Fruit fly (Drosophila melanogaster): Measurements from ENCODE around the gene snz.
A peak's percentile ranks its signal among the peaks of the same experiment; 100 is the strongest.

The snz gene

DNA sequence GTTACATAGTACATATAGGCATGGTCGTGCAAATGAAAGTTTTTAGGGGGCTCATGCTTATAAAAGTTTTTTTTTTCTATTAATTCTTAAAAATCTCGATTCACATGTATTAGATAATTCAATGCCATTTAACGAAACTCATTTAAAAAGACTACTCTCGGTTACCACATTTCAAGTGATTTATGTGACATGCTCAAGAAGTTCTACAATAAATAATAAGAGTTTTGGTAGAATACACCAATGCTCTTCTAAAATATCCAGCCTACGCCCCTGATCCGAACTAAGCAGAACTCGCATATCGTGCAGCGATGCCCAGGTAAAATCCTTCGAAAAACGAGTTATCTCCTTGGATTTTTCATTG, 19.4 kb upstream of the snz start (continued):
- TF ChIP-seq CG3919 (GFP tag; optimal IDR thresholded peaks at IDR 0.05) (peak; percentile 59), Sox102F (GFP tag; optimal IDR thresholded peaks at IDR 0.05) (peak; percentile 41), Hr38 (GFP tag; optimal IDR thresholded peaks at IDR 0.05) (no peak), CG34406 (GFP tag; optimal IDR thresholded peaks at IDR 0.05) (peak; percentile 41), CG10631 (GFP tag; optimal IDR thresholded peaks at IDR 0.05) (peak; percentile 53), CG4318 (GFP tag; optimal IDR thresholded peaks at IDR 0.05) (no peak), vri (GFP tag; optimal IDR thresholded peaks at IDR 0.05) (peak; percentile 56), CG11294 (GFP tag; IDR thresholded peaks at IDR 0.05) (no peak), Ets96B (tag; optimal IDR thresholded peaks at IDR 0.05) (peak; percentile 44), CG3032 (tag; optimal IDR thresholded peaks at IDR 0.05) (peak; percentile 43), topi (GFP tag; optimal IDR thresholded peaks at IDR 0.05) (peak; percentile 74), dac (GFP tag; optimal IDR thresholded peaks at IDR 0.05) (peak; percentile 28), CG11762 (GFP tag; optimal IDR thresholded peaks at IDR 0.05; ENCODE audit: insufficient read depth) (peak; percentile 46), fd85E (GFP tag; optimal IDR thresholded peaks at IDR 0.05) (no peak), esn (GFP tag; optimal IDR thresholded peaks at IDR 0.05) (peak; percentile 73), CG8119 (GFP tag; IDR thresholded peaks at IDR 0.05) (peak; percentile 72), dsx (GFP tag; optimal IDR thresholded peaks at IDR 0.05; ENCODE audit: poor library complexity, severe bottlenecking) (no peak), CG8319 (GFP tag; optimal IDR thresholded peaks at IDR 0.05) (peak; percentile 15), CG6163 (GFP tag; IDR thresholded peaks at IDR 0.05) (0 out of 3 replicates have a peak, but pooled peaks have one; percentile 25)

DNA sequence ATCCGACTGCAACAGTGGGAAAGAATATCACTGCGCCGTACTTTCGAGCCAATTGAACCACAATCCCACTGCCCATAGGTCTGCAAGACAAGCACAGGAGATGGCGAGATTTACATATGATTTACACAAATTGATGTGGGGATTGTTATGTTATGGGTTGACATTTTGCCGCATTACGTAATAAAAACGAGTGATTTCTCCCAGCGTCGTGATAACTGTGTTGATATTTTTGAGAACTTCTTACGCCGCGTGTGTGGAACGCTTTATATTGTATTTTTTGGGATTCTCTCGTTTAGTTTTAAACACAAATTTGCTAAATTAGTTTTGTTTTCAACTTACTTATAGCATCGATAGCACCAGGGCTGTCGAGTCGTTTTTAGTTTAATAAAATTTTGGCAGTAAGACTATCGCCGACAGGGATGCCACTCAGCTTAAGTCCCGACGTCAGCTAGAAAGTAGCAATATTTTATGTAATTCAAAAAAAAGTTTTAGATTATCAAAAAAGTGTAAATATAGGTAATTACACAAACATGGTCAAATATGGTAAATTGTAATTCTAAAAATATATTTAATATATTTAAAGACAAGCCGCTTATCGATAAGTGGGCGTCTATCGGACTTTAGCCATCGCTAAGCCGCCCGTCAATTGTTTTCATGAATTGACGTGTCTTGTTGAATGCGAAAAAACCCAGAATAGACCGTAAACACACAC, 18.3 kb upstream of the snz start, which contains the start of the genes CG45089, ND-MNLL and p115:
Gene CG45089 (minus strand): TSS at position 388 of the 712 bp plus-strand sequence.
Gene ND-MNLL (minus strand): TSS at position 388 of the 712 bp plus-strand sequence.
Gene p115 (plus strand): TSS at position 621 of the 712 bp plus-strand sequence.
- TF ChIP-seq fd85E (GFP tag; optimal IDR thresholded peaks at IDR 0.05) = no peak
- TF ChIP-seq CG32006 (GFP tag; optimal IDR thresholded peaks at IDR 0.05) = peak; percentile 6
- TF ChIP-seq CG10669 (GFP tag; optimal IDR thresholded peaks at IDR 0.05) = peak; percentile 26
- peak; percentile 46 for TF ChIP-seq topi (GFP tag; optimal IDR thresholded peaks at IDR 0.05)
- TF ChIP-seq Smox (GFP tag; optimal IDR thresholded peaks at IDR 0.05) = peak; percentile 57
- TF ChIP-seq vri (GFP tag; optimal IDR thresholded peaks at IDR 0.05) = peak; percentile 70
- no peak for TF ChIP-seq CG11294 (GFP tag; IDR thresholded peaks at IDR 0.05)
- no peak for TF ChIP-seq CG8319 (GFP tag; optimal IDR thresholded peaks at IDR 0.05)
- TF ChIP-seq svp (GFP tag) = peak; percentile 65
- no peak for TF ChIP-seq Blimp-1 (GFP tag; optimal IDR thresholded peaks at IDR 0.05)
- peak; percentile 57 for TF ChIP-seq Eip93F (GFP tag; optimal IDR thresholded peaks at IDR 0.05)
- no peak for TF ChIP-seq fd59A (GFP tag; optimal IDR thresholded peaks at IDR 0.05)
- TF ChIP-seq dsx (GFP tag; optimal IDR thresholded peaks at IDR 0.05; ENCODE audit: poor library complexity, severe bottlenecking) = peak; percentile 24
- no peak for TF ChIP-seq net (GFP tag; optimal IDR thresholded peaks at IDR 0.05)
- peak; percentile 50 for TF ChIP-seq CG31627 (GFP tag; optimal IDR thresholded peaks at IDR 0.05)
- peak; percentile 48 for TF ChIP-seq Ets96B (tag; optimal IDR thresholded peaks at IDR 0.05)
- TF ChIP-seq OdsH (GFP tag; optimal IDR thresholded peaks at IDR 0.05) = peak; percentile 45
- TF ChIP-seq Eip78C (GFP tag) = peak; percentile 58
- peak; percentile 13 for TF ChIP-seq Ets21C (GFP tag; optimal IDR thresholded peaks at IDR 0.05)
- TF ChIP-seq CG6163 (GFP tag; IDR thresholded peaks at IDR 0.05) = peak; percentile 56; the same call in 2 of the 3 replicates
- peak; percentile 51 for TF ChIP-seq acj6 (GFP tag; optimal IDR thresholded peaks at IDR 0.05)
- peak; percentile 52 for TF ChIP-seq Met (GFP tag; optimal IDR thresholded peaks at IDR 0.05)
- TF ChIP-seq salr (GFP tag; optimal IDR thresholded peaks at IDR 0.05) = peak in 1 of 2 experiments; percentile 10
- peak in 1 of 2 experiments; percentile 4 for TF ChIP-seq ss (GFP tag; optimal IDR thresholded peaks at IDR 0.05)
- no peak for TF ChIP-seq CG7368 (GFP tag; optimal IDR thresholded peaks at IDR 0.05)
- peak; percentile 73 for TF ChIP-seq CG10631 (GFP tag; optimal IDR thresholded peaks at IDR 0.05)
- no peak for TF ChIP-seq CG6808 (GFP tag; optimal IDR thresholded peaks at IDR 0.05)
- TF ChIP-seq CG4318 (GFP tag; optimal IDR thresholded peaks at IDR 0.05) = no peak
- TF ChIP-seq Gug (GFP tag; IDR thresholded peaks at IDR 0.05) = no peak
- peak; percentile 46 for TF ChIP-seq cyc (GFP tag; optimal IDR thresholded peaks at IDR 0.05)
- TF ChIP-seq Sox102F (GFP tag; optimal IDR thresholded peaks at IDR 0.05) = peak; percentile 42
- TF ChIP-seq CG11762 (GFP tag; optimal IDR thresholded peaks at IDR 0.05; ENCODE audit: insufficient read depth) = no peak
- peak; percentile 43; the same call in 1 of the 3 replicates for TF ChIP-seq CG8119 (GFP tag; IDR thresholded peaks at IDR 0.05)
- peak; percentile 59 for TF ChIP-seq esn (GFP tag; optimal IDR thresholded peaks at IDR 0.05)
- peak; percentile 48 for TF ChIP-seq Hr39 (GFP tag; optimal IDR thresholded peaks at IDR 0.05)
- peak; percentile 28 for TF ChIP-seq CG34406 (GFP tag; optimal IDR thresholded peaks at IDR 0.05)
- peak; percentile 51 for TF ChIP-seq CG3032 (tag; optimal IDR thresholded peaks at IDR 0.05)
- TF ChIP-seq Lpt (GFP tag; optimal IDR thresholded peaks at IDR 0.05) = no peak
- TF ChIP-seq CG1621 (tag; optimal IDR thresholded peaks at IDR 0.05) = no peak
- no peak for TF ChIP-seq CG15336 (GFP tag; IDR thresholded peaks at IDR 0.05)
- no peak for TF ChIP-seq CG9139 (GFP tag; optimal IDR thresholded peaks at IDR 0.05)
- TF ChIP-seq CG6276 (GFP tag; optimal IDR thresholded peaks at IDR 0.05) = no peak
- TF ChIP-seq Hr38 (GFP tag; optimal IDR thresholded peaks at IDR 0.05) = no peak

Data from whole organism, prepupa.